Fruit fly (Drosophila melanogaster) whole organism, embryonic: Measurements from ENCODE around the gene Mzt1.
A peak's percentile ranks its signal among the peaks of the same experiment; 100 is the strongest.

Experiments used
- Ada2b ChIP-seq: fragments of 200-800 bp; sonication (Bioruptor generic); IDR thresholded peaks from 2 replicates; pipeline ENCODE4 v1.3.6; 2022; ENCODE audit warnings: missing biosample characterization, missing genetic modification characterization
- Asciz ChIP-seq: fragments of 200-800 bp; sonication (Bioruptor generic); optimal IDR thresholded peaks from 2 replicates; lab custom pipeline; 2017; ENCODE audit warnings: missing biosample characterization, mild to moderate bottlenecking, missing genetic modification characterization, missing genetic modification reagents
- Awh ChIP-seq: fragments of 200-800 bp; sonication (Bioruptor generic); IDR thresholded peaks from 2 replicates; pipeline ENCODE4, ENCODE4 v1.3.6; 2022; ENCODE audit warnings: missing biosample characterization, missing genetic modification characterization
- BEAF-32 ChIP-seq: fragments of 200-800 bp; sonication (Bioruptor generic); optimal IDR thresholded peaks from 3 replicates; lab custom pipeline; 2017; ENCODE audit warnings: missing biosample characterization, missing genetic modification characterization, mild to moderate bottlenecking, moderate library complexity, missing genetic modification reagents
- CG1024 ChIP-seq: fragments of 200-800 bp; sonication (Bioruptor generic); IDR thresholded peaks from 2 replicates; pipeline ENCODE4 v1.3.6; 2022; ENCODE audit warnings: missing biosample characterization, missing genetic modification characterization
- CG10366 ChIP-seq: fragments of 200-800 bp; sonication (Bioruptor generic); IDR thresholded peaks from 2 replicates; pipeline ENCODE4 v1.3.6; 2022; ENCODE audit warnings: missing biosample characterization, missing genetic modification characterization
- CG11398 ChIP-seq: fragments of 200-800 bp; sonication (Bioruptor generic); optimal IDR thresholded peaks from 2 replicates; lab custom pipeline; 2016; ENCODE audit warnings: missing biosample characterization, missing genetic modification characterization
- CG12104 ChIP-seq: fragments of 200-800 bp; sonication (Bioruptor generic); optimal IDR thresholded peaks from 3 replicates; lab custom pipeline; 2016; ENCODE audit warnings: missing biosample characterization, missing genetic modification characterization
- CG12236 ChIP-seq: fragments of 200-800 bp; sonication (Bioruptor generic); optimal IDR thresholded peaks from 2 replicates; lab custom pipeline; 2016; ENCODE audit warnings: missing biosample characterization, missing genetic modification characterization
- CG13424 ChIP-seq: fragments of 200-800 bp; sonication (Bioruptor generic); optimal IDR thresholded peaks from 2 replicates; lab custom pipeline; 2019; ENCODE audit warnings: missing biosample characterization, mild to moderate bottlenecking, missing genetic modification characterization, moderate library complexity
- CG14710 ChIP-seq: fragments of 200-800 bp; sonication (Bioruptor generic); optimal IDR thresholded peaks from 3 replicates; lab custom pipeline; 2019; ENCODE audit warnings: missing biosample characterization, mild to moderate bottlenecking, missing genetic modification characterization, moderate library complexity
- CG14860 ChIP-seq: fragments of 200-800 bp; sonication (Bioruptor generic); IDR thresholded peaks from 3 replicates; pipeline ENCODE4 v1.3.6; 2022; ENCODE audit warnings: missing biosample characterization, missing genetic modification characterization; ENCODE audit not compliant: partially characterized antibody
- CG15601 ChIP-seq: fragments of 200-800 bp; sonication (Bioruptor generic); optimal IDR thresholded peaks from 3 replicates; lab custom pipeline; 2019; ENCODE audit warnings: missing biosample characterization, mild to moderate bottlenecking, missing genetic modification characterization, moderate library complexity
- CG16813 ChIP-seq: fragments of 200-800 bp; sonication (Bioruptor generic); IDR thresholded peaks from 3 replicates; pipeline ENCODE4 v1.3.6; 2022; ENCODE audit warnings: missing biosample characterization, missing genetic modification characterization; ENCODE audit not compliant: partially characterized antibody
- CG2129 ChIP-seq: fragments of 200-800 bp; sonication (Bioruptor generic); IDR thresholded peaks from 2 replicates; pipeline ENCODE4 v1.3.6; 2022; ENCODE audit warnings: missing biosample characterization, missing genetic modification characterization; ENCODE audit not compliant: partially characterized antibody
- CG3281 ChIP-seq: fragments of 200-800 bp; sonication (Bioruptor generic); optimal IDR thresholded peaks from 3 replicates; lab custom pipeline; 2017; ENCODE audit warnings: missing biosample characterization, mild to moderate bottlenecking, missing genetic modification characterization
- CG33557 ChIP-seq: fragments of 200-800 bp; sonication (Bioruptor generic); optimal IDR thresholded peaks from 2 replicates; lab custom pipeline; 2019; ENCODE audit warnings: missing biosample characterization, mild to moderate bottlenecking, missing genetic modification characterization, moderate library complexity
- CG3726 ChIP-seq: fragments of 200-800 bp; sonication (Bioruptor generic); IDR thresholded peaks from 3 replicates; pipeline ENCODE4, ENCODE4 v1.3.6; 2022; ENCODE audit warnings: missing biosample characterization, missing genetic modification characterization
- CG4820 ChIP-seq: fragments of 200-800 bp; sonication (Bioruptor generic); optimal IDR thresholded peaks from 3 replicates; lab custom pipeline; 2016; ENCODE audit warnings: missing biosample characterization, missing genetic modification characterization
- CG6654 ChIP-seq: fragments of 200-800 bp; sonication (Bioruptor generic); optimal IDR thresholded peaks from 2 replicates; lab custom pipeline; 2017; ENCODE audit warnings: missing biosample characterization, mild to moderate bottlenecking, missing genetic modification characterization
- CG7928 ChIP-seq: fragments of 200-800 bp; sonication (Bioruptor generic); optimal IDR thresholded peaks from 2 replicates; lab custom pipeline; 2017; ENCODE audit warnings: missing biosample characterization, mild to moderate bottlenecking, missing genetic modification characterization
- CG8924 ChIP-seq: fragments of 200-800 bp; optimal IDR thresholded peaks from 3 replicates; lab custom pipeline; 2019; ENCODE audit warnings: missing biosample characterization, mild to moderate bottlenecking, missing genetic modification characterization, moderate library complexity
- CG8944 ChIP-seq: fragments of 200-800 bp; sonication (Bioruptor generic); optimal IDR thresholded peaks from 3 replicates; lab custom pipeline; 2016; ENCODE audit warnings: missing biosample characterization, missing genetic modification characterization
- CG9876 ChIP-seq: fragments of 200-800 bp; sonication (Bioruptor generic); optimal IDR thresholded peaks from 2 replicates; lab custom pipeline; 2016; ENCODE audit warnings: missing biosample characterization, missing genetic modification characterization
- CHES-1-like ChIP-seq: fragments of 200-800 bp; sonication (Bioruptor generic); optimal IDR thresholded peaks from 2 replicates; lab custom pipeline; 2016; ENCODE audit warnings: missing biosample characterization, missing genetic modification characterization
- CTCF ChIP-seq: fragments of 200-800 bp; sonication (Bioruptor generic); optimal IDR thresholded peaks from 2 replicates; lab custom pipeline; 2017; ENCODE audit warnings: missing biosample characterization, mild to moderate bottlenecking, missing genetic modification characterization, moderate library complexity
- CrebB ChIP-seq: fragments of 200-800 bp; sonication (Bioruptor generic); optimal IDR thresholded peaks from 3 replicates; lab custom pipeline; 2018; ENCODE audit warnings: missing biosample characterization, mild to moderate bottlenecking, missing genetic modification characterization
- Dbx ChIP-seq: fragments of 200-800 bp; sonication (Bioruptor generic); IDR thresholded peaks from 3 replicates; pipeline ENCODE4 v1.3.6; 2022; ENCODE audit warnings: missing biosample characterization, missing genetic modification characterization
- Dip2 ChIP-seq: fragments of 200-800 bp; sonication (Bioruptor generic); IDR thresholded peaks from 2 replicates; pipeline ENCODE4 v1.3.6; 2022; ENCODE audit warnings: missing biosample characterization, missing genetic modification characterization
- HmgZ ChIP-seq: fragments of 200-800 bp; sonication (Bioruptor generic); optimal IDR thresholded peaks from 2 replicates; lab custom pipeline; 2018; ENCODE audit warnings: missing biosample characterization, mild to moderate bottlenecking, missing genetic modification characterization
- Lhr ChIP-seq: fragments of 200-800 bp; sonication (Bioruptor generic); optimal IDR thresholded peaks from 3 replicates; lab custom pipeline; 2017; ENCODE audit warnings: mild to moderate bottlenecking, missing biosample characterization, missing genetic modification reagents, missing genetic modification characterization
- Lim3 ChIP-seq: fragments of 200-800 bp; sonication (Bioruptor generic); IDR thresholded peaks from 2 replicates; pipeline ENCODE4 v1.3.6; 2022; ENCODE audit warnings: missing biosample characterization, missing genetic modification characterization
- MBD-R2 ChIP-seq: fragments of 200-800 bp; sonication (Bioruptor generic); IDR thresholded peaks from 2 replicates; pipeline ENCODE4 v1.3.6; 2022; ENCODE audit warnings: missing biosample characterization, missing genetic modification characterization
- Mes4 ChIP-seq: fragments of 200-800 bp; sonication (Bioruptor generic); optimal IDR thresholded peaks from 2 replicates; lab custom pipeline; 2016; ENCODE audit warnings: missing biosample characterization, missing genetic modification characterization
- NC2β ChIP-seq: fragments of 200-800 bp; sonication (Bioruptor generic); optimal IDR thresholded peaks from 2 replicates; lab custom pipeline; 2016; ENCODE audit warnings: missing biosample characterization, missing genetic modification characterization
- Scr ChIP-seq: fragments of 200-800 bp; sonication (Bioruptor generic); IDR thresholded peaks from 2 replicates; pipeline ENCODE4 v1.3.6; 2022; ENCODE audit warnings: missing biosample characterization, missing genetic modification characterization; ENCODE audit not compliant: partially characterized antibody
- Side ChIP-seq: fragments of 200-800 bp; sonication (Bioruptor generic); optimal IDR thresholded peaks from 2 replicates; lab custom pipeline; 2016; ENCODE audit warnings: missing biosample characterization, missing genetic modification characterization
- Sin3A ChIP-seq: fragments of >200 bp; optimal IDR thresholded peaks from 2 replicates; lab custom pipeline; 2018
- bbx ChIP-seq: fragments of 200-800 bp; sonication (Bioruptor generic); IDR thresholded peaks from 2 replicates; pipeline ENCODE4 v1.3.6; 2022; ENCODE audit warnings: missing biosample characterization, missing genetic modification characterization; ENCODE audit not compliant: partially characterized antibody
- cas ChIP-seq: fragments of 200-800 bp; sonication (Bioruptor generic); IDR thresholded peaks from 2 replicates; pipeline ENCODE4 v1.3.6; 2022; ENCODE audit warnings: missing biosample characterization, missing genetic modification characterization
- chn ChIP-seq: fragments of 200-800 bp; sonication (Bioruptor generic); optimal IDR thresholded peaks from 2 replicates; lab custom pipeline; 2016; ENCODE audit warnings: missing biosample characterization, missing genetic modification characterization
- esg ChIP-seq: fragments of 200-800 bp; sonication (Bioruptor generic); conservative IDR thresholded peaks from 2 replicates; pipeline ENCODE4 v1.3.6; 2022; ENCODE audit warnings: missing biosample characterization, missing genetic modification characterization
- fd64A ChIP-seq: fragments of 200-800 bp; sonication (Bioruptor generic); optimal IDR thresholded peaks from 3 replicates; lab custom pipeline; 2018; ENCODE audit warnings: missing biosample characterization, mild to moderate bottlenecking, missing genetic modification characterization
- hb ChIP-seq: fragments of 200-800 bp; sonication (Bioruptor generic); IDR thresholded peaks from 3 replicates; pipeline ENCODE4 v1.3.6; 2022; ENCODE audit warnings: missing biosample characterization, missing genetic modification characterization; ENCODE audit not compliant: partially characterized antibody
- odd ChIP-seq: fragments of 200-800 bp; sonication (Bioruptor generic); optimal IDR thresholded peaks from 2 replicates; lab custom pipeline; 2017; ENCODE audit warnings: missing biosample characterization, mild to moderate bottlenecking, missing genetic modification characterization
- p53 ChIP-seq: fragments of 200-800 bp; sonication (Bioruptor generic); optimal IDR thresholded peaks from 2 replicates; lab custom pipeline; 2016; ENCODE audit warnings: missing biosample characterization, missing genetic modification characterization
- pfk ChIP-seq: fragments of 200-800 bp; sonication (Bioruptor generic); optimal IDR thresholded peaks from 2 replicates; lab custom pipeline; 2018; ENCODE audit warnings: missing biosample characterization, mild to moderate bottlenecking, missing genetic modification characterization, moderate library complexity
- repo ChIP-seq: fragments of 200-800 bp; sonication (Bioruptor generic); optimal IDR thresholded peaks from 2 replicates; lab custom pipeline; 2016; ENCODE audit warnings: missing biosample characterization, missing genetic modification characterization
- sug ChIP-seq: fragments of 200-800 bp; optimal IDR thresholded peaks from 2 replicates; lab custom pipeline; 2019; ENCODE audit warnings: missing biosample characterization, mild to moderate bottlenecking, missing genetic modification characterization, moderate library complexity
- zf30C ChIP-seq: fragments of 200-800 bp; sonication (Bioruptor generic); optimal IDR thresholded peaks from 3 replicates; lab custom pipeline; 2018; ENCODE audit warnings: missing biosample characterization, mild to moderate bottlenecking, missing genetic modification characterization

Mzt1 gene

DNA sequence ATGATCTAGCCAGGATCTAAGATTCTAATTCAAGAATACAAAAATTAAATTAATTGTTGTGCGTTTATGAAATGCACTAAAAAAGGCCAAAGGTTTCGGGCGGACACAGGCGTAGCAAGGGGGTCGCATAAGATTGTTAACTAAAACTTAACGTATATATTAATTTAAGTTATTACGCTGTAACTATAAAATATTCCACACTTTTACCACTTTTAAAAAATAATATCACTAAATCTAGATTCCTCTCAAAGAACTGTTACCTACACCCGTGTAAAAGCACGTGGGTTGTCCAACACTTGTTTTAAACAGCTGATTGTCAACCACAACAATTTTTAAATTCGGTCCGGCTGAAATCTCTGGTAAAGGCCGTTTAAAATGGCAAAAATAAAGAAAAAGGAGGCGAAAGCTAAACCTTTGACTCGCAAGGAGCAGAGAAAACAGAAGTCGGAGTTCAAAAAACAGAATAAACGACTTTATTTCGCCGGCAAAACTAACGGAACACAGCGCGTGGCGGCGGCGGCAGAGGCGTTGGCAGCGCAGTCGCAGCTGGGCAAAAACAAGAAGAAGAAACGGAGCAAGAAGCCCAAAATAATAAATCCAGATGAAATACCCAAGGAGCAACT lies 15.5 kb upstream of the Mzt1 start, which contains the start of the genes mRpL23 and CG9004 (continued):
- TF ChIP-seq esg (GFP tag; lab: Robert Waterston, UW) (peak; percentile 100), CG33557 (peak; percentile 96), Scr (GFP tag; lab: Robert Waterston, UW) (0 out of 2 replicates have a peak, but pooled peaks have one; percentile 20), Side (GFP tag; lab: Kevin White, UChicago) (peak; percentile 98), CG14860 (no peak), CG4820 (GFP tag; lab: Kevin White, UChicago) (peak; percentile 99), CG14710 (tag; lab: Kevin White, UChicago) (peak; percentile 99), NC2β (GFP tag; lab: Kevin White, UChicago) (peak; percentile 98), CG15601 (tag; lab: Kevin White, UChicago) (peak; percentile 97), CTCF (peak; percentile 67), CG11398 (GFP tag; lab: Kevin White, UChicago) (peak; percentile 96), CG2129 (GFP tag; lab: Robert Waterston, UW) (no peak), Dip2 (GFP tag; lab: Robert Waterston, UW) (peak; percentile 80), CG12104 (GFP tag; lab: Kevin White, UChicago) (peak; percentile 99), CHES-1-like (peak; percentile 99), CG6654 (peak; percentile 93), CG12236 (GFP tag; lab: Kevin White, UChicago) (peak; percentile 96), CG13424 (tag; lab: Kevin White, UChicago) (peak; percentile 99), fd64A (GFP tag; lab: Kevin White, UChicago) (peak; percentile 96), CG10366 (GFP tag; lab: Robert Waterston, UW) (peak; percentile 100), p53 (GFP tag; lab: Kevin White, UChicago) (peak; percentile 93), Lim3 (peak; percentile 100), Ada2b (GFP tag; lab: Robert Waterston, UW) (peak; percentile 99), CG3281 (GFP tag; lab: Kevin White, UChicago) (peak; percentile 98), HmgZ (tag; lab: Kevin White, UChicago) (peak; percentile 99), Sin3A (lab: Kevin White, UChicago) (peak; percentile 71), chn (peak; percentile 99), odd (GFP tag; lab: Kevin White, UChicago) (peak; percentile 97), Dbx (GFP tag; lab: Robert Waterston, UW) (peak; percentile 100), Asciz (GFP tag; lab: Kevin White, UChicago) (peak; percentile 97), sug (tag; lab: Kevin White, UChicago) (peak; percentile 98), CG8944 (GFP tag; lab: Kevin White, UChicago) (peak; percentile 98), CG7928 (peak; percentile 82), CG16813 (GFP tag; lab: Robert Waterston, UW) (0 out of 3 replicates have a peak, but pooled peaks have one; percentile 8), CrebB (peak; percentile 99), hb (GFP tag; lab: Robert Waterston, UW) (no peak), bbx (GFP tag; lab: Robert Waterston, UW) (no peak), CG9876 (GFP tag; lab: Kevin White, UChicago) (peak; percentile 96), zf30C (GFP tag; lab: Kevin White, UChicago) (peak; percentile 32), BEAF-32 (GFP tag; lab: Kevin White, UChicago) (peak; percentile 47), MBD-R2 (GFP tag; lab: Robert Waterston, UW) (peak; percentile 100), CG3726 (GFP tag; lab: Robert Waterston, UW) (peak; percentile 99), Awh (GFP tag; lab: Robert Waterston, UW) (peak; percentile 100), Mes4 (peak; percentile 97), CG8924 (tag; lab: Kevin White, UChicago) (peak; percentile 99), repo (GFP tag; lab: Kevin White, UChicago) (peak; percentile 98), cas (GFP tag; lab: Robert Waterston, UW) (peak; percentile 99), pfk (GFP tag; lab: Kevin White, UChicago) (peak; percentile 72), Lhr (GFP tag; lab: Kevin White, UChicago) (peak; percentile 97), CG1024 (GFP tag; lab: Robert Waterston, UW) (peak; percentile 97)
